Worm (Caenorhabditis elegans): Measurements from ENCODE around the gene kin-26.

DNA sequence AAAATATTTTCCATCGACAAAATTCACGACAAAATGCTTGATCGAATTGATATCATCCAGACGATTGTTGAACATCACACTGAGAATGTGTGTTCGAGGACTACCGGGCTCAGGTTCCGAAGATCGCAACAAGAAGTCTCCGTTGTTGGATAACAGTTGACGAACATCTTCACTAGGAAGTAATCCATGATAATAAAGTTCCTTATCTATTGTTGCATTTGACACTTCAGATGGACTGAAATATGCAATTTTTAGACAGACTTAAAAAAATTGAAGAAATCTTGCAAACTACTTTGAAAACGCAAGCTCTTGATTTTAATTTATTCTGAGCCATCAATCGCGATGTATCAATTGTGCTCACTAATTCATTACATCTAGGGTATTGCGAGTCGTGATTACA, 426 bp downstream of the kin-26 start:
- TF ChIP-seq fkh-10 (GFP tag; optimal IDR thresholded peaks at IDR 0.05): no peak
- no peak for TF ChIP-seq nhr-77 (tag; optimal IDR thresholded peaks at IDR 0.05)
- no peak for TF ChIP-seq nhr-67 (tag; optimal IDR thresholded peaks at IDR 0.05)
- no peak for TF ChIP-seq nhr-237 (tag; optimal IDR thresholded peaks at IDR 0.05)
- no peak for TF ChIP-seq ztf-4 (tag; optimal IDR thresholded peaks at IDR 0.05)
- TF ChIP-seq nhr-28 (tag; optimal IDR thresholded peaks at IDR 0.05): no peak
- TF ChIP-seq ama-1 (optimal IDR thresholded peaks at IDR 0.05): no peak
- TF ChIP-seq nhr-11 (tag; optimal IDR thresholded peaks at IDR 0.05): no peak
- no peak for TF ChIP-seq elt-1 (tag; optimal IDR thresholded peaks at IDR 0.05)
- TF ChIP-seq fkh-2 (tag; optimal IDR thresholded peaks at IDR 0.05): no peak
- TF ChIP-seq aly-2 (tag; optimal IDR thresholded peaks at IDR 0.05): no peak

Data from whole organism, L3 larva.